Worm (Caenorhabditis elegans) whole organism, L3 larva: Measurements from ENCODE around the gene fbxa-113.

ENCODE experiments used
- egl-5 ChIP-seq: fragments of 150-350 bp; optimal IDR thresholded peaks from 2 replicates; lab custom pipeline; 2017; ENCODE audit warnings: missing biosample characterization, missing genetic modification reagents, missing genetic modification characterization, inconsistent platforms
- elt-3 ChIP-seq, 3 experiments: fragments of 150-350 bp in 1 of 3; sonication (generic microtip) in 2 of 3; optimal IDR thresholded peaks; 2 replicates in 2 of 3; 4 replicates in 1 of 3; lab custom pipeline; 2014 to 2017; ENCODE audit warnings: missing biosample characterization in 3 of 3, missing genetic modification characterization in 3 of 3
- skn-1 ChIP-seq: fragments of 150-350 bp; optimal IDR thresholded peaks from 2 replicates; lab custom pipeline; 2014; ENCODE audit warnings: missing biosample characterization, missing genetic modification characterization

DNA sequence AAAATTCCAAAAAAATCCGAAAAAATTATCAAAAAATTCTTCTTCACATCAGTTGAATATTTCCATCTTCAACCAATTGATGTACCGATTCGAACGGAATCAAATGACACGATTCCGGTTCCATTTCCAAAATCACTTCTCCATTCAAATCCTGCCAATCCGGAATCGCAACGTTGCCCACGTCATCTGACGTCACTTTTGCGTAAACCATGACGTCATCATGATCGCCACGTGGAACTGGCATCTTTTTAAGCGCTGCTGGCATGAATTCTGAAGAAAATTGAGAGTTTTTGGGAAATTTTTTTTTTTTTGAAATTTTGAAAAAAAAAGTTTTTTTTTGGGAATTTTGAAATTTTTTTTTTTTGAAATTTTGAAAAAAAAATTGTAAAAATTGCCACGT lies 32.0 kb downstream of the fbxa-113 start:
- no peak for TF ChIP-seq skn-1 (tag; lab: Kevin White, UChicago)
- TF ChIP-seq elt-3 (tag; optimal IDR thresholded peaks at IDR 0.05; lab: Kevin White, UChicago): no peak
- TF ChIP-seq egl-5 (tag; lab: Kevin White, UChicago): no peak
